Fruit fly (Drosophila melanogaster): ENCODE measurements around the gene GILT2.

Gene GILT2

dm6 chr3R:23722680-23723372, 44.1 kb downstream of the GILT2 start, which contains the start of gene CG10365 (continued):
- peak; percentile 50; the same call in 1 of the 2 replicates for TF ChIP-seq danr (GFP tag; IDR thresholded peaks at IDR 0.05)
- TF ChIP-seq hkb (optimal IDR thresholded peaks at IDR 0.05), result no peak
- peak; percentile 84 for TF ChIP-seq hkb (GFP tag; IDR thresholded peaks at IDR 0.05)
- peak; percentile 33 for TF ChIP-seq CG2875 (GFP tag; optimal IDR thresholded peaks at IDR 0.05)
- TF ChIP-seq HLH3B (GFP tag; IDR thresholded peaks at IDR 0.05), result peak; percentile 87
- no peak for TF ChIP-seq Dip2 (GFP tag; IDR thresholded peaks at IDR 0.05)
- TF ChIP-seq HmgD (GFP tag; optimal IDR thresholded peaks at IDR 0.05), result no peak
- peak; percentile 78 for TF ChIP-seq CG13123 (GFP tag; optimal IDR thresholded peaks at IDR 0.05)
- TF ChIP-seq knrl (GFP tag; IDR thresholded peaks at IDR 0.05; ENCODE audit: partially characterized antibody), result no peak
- peak; percentile 56 for TF ChIP-seq CG18764 (GFP tag; optimal IDR thresholded peaks at IDR 0.05)
- peak; percentile 76 for TF ChIP-seq Med (GFP tag)
- TF ChIP-seq dimm (GFP tag; IDR thresholded peaks at IDR 0.05), result peak; percentile 59
- peak; percentile 91 for TF ChIP-seq CG6854 (GFP tag; optimal IDR thresholded peaks at IDR 0.05)
- TF ChIP-seq CG2202 (tag; optimal IDR thresholded peaks at IDR 0.05), result no peak
- TF ChIP-seq dysf (GFP tag; IDR thresholded peaks at IDR 0.05), result peak; percentile 89
- no peak for TF ChIP-seq CG4854 (GFP tag; optimal IDR thresholded peaks at IDR 0.05)
- TF ChIP-seq Sox102F (GFP tag; optimal IDR thresholded peaks at IDR 0.05), result peak; percentile 93
- peak; percentile 76 for TF ChIP-seq Ravus (GFP tag; IDR thresholded peaks at IDR 0.05)
- no peak for TF ChIP-seq CG9609 (GFP tag; optimal IDR thresholded peaks at IDR 0.05)
- no peak for TF ChIP-seq NC2β (GFP tag; optimal IDR thresholded peaks at IDR 0.05)
- TF ChIP-seq Ada2b (GFP tag; IDR thresholded peaks at IDR 0.05), result peak; percentile 88
- no peak for TF ChIP-seq CG8765 (GFP tag; IDR thresholded peaks at IDR 0.05)
- peak; percentile 85 for TF ChIP-seq CG6683 (GFP tag; optimal IDR thresholded peaks at IDR 0.05)
- TF ChIP-seq CG17612 (GFP tag; IDR thresholded peaks at IDR 0.05), result peak; percentile 72
- TF ChIP-seq Doc2 (GFP tag; IDR thresholded peaks at IDR 0.05), result no peak
- peak; percentile 80 for TF ChIP-seq nerfin-1 (tag; optimal IDR thresholded peaks at IDR 0.05)
- TF ChIP-seq dmrt99B (tag; optimal IDR thresholded peaks at IDR 0.05), result peak; percentile 95
- peak; percentile 67 for TF ChIP-seq tin (GFP tag; optimal IDR thresholded peaks at IDR 0.05)
- TF ChIP-seq CG2199 (GFP tag; IDR thresholded peaks at IDR 0.05), result no peak
- TF ChIP-seq slou (GFP tag; optimal IDR thresholded peaks at IDR 0.05), result peak; percentile 57
- TF ChIP-seq esg (GFP tag; conservative IDR thresholded peaks at IDR 0.05), result peak; percentile 86
- peak; percentile 25 for TF ChIP-seq Usf (GFP tag; optimal IDR thresholded peaks at IDR 0.05)
- TF ChIP-seq CG11696 (GFP tag; IDR thresholded peaks at IDR 0.05), result peak; percentile 70
- peak; percentile 81 for TF ChIP-seq ind (GFP tag; optimal IDR thresholded peaks at IDR 0.05)
- TF ChIP-seq CG10979 (tag; optimal IDR thresholded peaks at IDR 0.05), result peak; percentile 82
- TF ChIP-seq dmrt11E (tag; optimal IDR thresholded peaks at IDR 0.05), result peak; percentile 26
- no peak for TF ChIP-seq Hey (tag; optimal IDR thresholded peaks at IDR 0.05)
- peak in 1 of 2 experiments; percentile 96 for TF ChIP-seq Pdp1 (GFP tag; optimal IDR thresholded peaks at IDR 0.05)
- TF ChIP-seq Atf-2 (GFP tag; optimal IDR thresholded peaks at IDR 0.05), result no peak
- TF ChIP-seq Blimp-1 (GFP tag; optimal IDR thresholded peaks at IDR 0.05), result peak; percentile 85
- peak; percentile 73 for TF ChIP-seq CG10654 (GFP tag; optimal IDR thresholded peaks at IDR 0.05)
- peak; percentile 90 for TF ChIP-seq CG8388 (GFP tag; optimal IDR thresholded peaks at IDR 0.05)
- no peak for TF ChIP-seq Bgb (GFP tag; IDR thresholded peaks at IDR 0.05; ENCODE audit: partially characterized antibody)
- TF ChIP-seq YL-1 (GFP tag; optimal IDR thresholded peaks at IDR 0.05), result no peak
- TF ChIP-seq CG32767 (GFP tag; IDR thresholded peaks at IDR 0.05), result peak; percentile 88
- TF ChIP-seq Camta (GFP tag; optimal IDR thresholded peaks at IDR 0.05), result peak; percentile 17
- peak; percentile 60 for TF ChIP-seq CG1024 (GFP tag; IDR thresholded peaks at IDR 0.05)
- peak; percentile 59 for TF ChIP-seq B-H2 (GFP tag; optimal IDR thresholded peaks at IDR 0.05)
- TF ChIP-seq CG6175 (GFP tag; IDR thresholded peaks at IDR 0.05), result 0 out of 3 replicates have a peak, but pooled peaks have one; percentile 46
- TF ChIP-seq Nf-YB (GFP tag; optimal IDR thresholded peaks at IDR 0.05), result peak; percentile 77
